Worm (Caenorhabditis elegans) whole organism, young adult: ENCODE measurements around the gene F54D12.1.

ENCODE experiments used
- B0019.2 ChIP-seq: fragments of 200-800 bp; sonication (Bioruptor generic); conservative IDR thresholded peaks from 2 replicates; pipeline ENCODE4 v1.3.6; 2022; ENCODE audit warnings: missing genetic modification reagents, missing genetic modification characterization, missing compliant biosample characterization
- C06A6.2 ChIP-seq: fragments of 200-800 bp; sonication (Bioruptor generic); conservative IDR thresholded peaks from 2 replicates; pipeline ENCODE4 v1.3.6; 2022; ENCODE audit warnings: missing genetic modification characterization, missing compliant biosample characterization
- F37B4.10 ChIP-seq: fragments of 200-800 bp; sonication (Bioruptor generic); IDR thresholded peaks from 2 replicates; pipeline ENCODE4 v1.3.6; 2022; ENCODE audit warnings: missing genetic modification characterization, missing compliant biosample characterization
- bed-2 ChIP-seq: fragments of 200-800 bp; sonication (Bioruptor generic); IDR thresholded peaks from 2 replicates; pipeline ENCODE4 v1.3.6; 2022; ENCODE audit warnings: missing genetic modification reagents, missing genetic modification characterization, missing compliant biosample characterization
- cebp-1 ChIP-seq, 2 experiments: fragments of 200-800 bp in 1 of 2; sonication (Bioruptor generic) in 1 of 2; sonication (generic microtip) in 1 of 2; IDR thresholded peaks in 1 of 2; optimal IDR thresholded peaks in 1 of 2; 2 replicates each; pipeline versions ENCODE4 v1.3.6 to Lab custom; 2017 to 2022; ENCODE audit warnings: missing compliant biosample characterization in 2 of 2, missing genetic modification characterization in 2 of 2, mild to moderate bottlenecking in 1 of 2, missing genetic modification reagents in 1 of 2, moderate library complexity in 1 of 2
- dpl-1 ChIP-seq: fragments of 150-350 bp; optimal IDR thresholded peaks from 2 replicates; lab custom pipeline; 2014; ENCODE audit warnings: missing biosample characterization, missing genetic modification reagents, missing genetic modification characterization
- mcd-1 ChIP-seq: fragments of 200-800 bp; sonication (Bioruptor generic); IDR thresholded peaks from 2 replicates; pipeline ENCODE4 v1.3.6; 2022; ENCODE audit warnings: missing genetic modification reagents, missing genetic modification characterization, missing compliant biosample characterization
- snpc-3.4 ChIP-seq: sonication (generic microtip); optimal IDR thresholded peaks from 2 replicates; lab custom pipeline; 2017; ENCODE audit warnings: missing genetic modification characterization, mild to moderate bottlenecking, missing compliant biosample characterization, antibody characterized with exemption, moderate library complexity, missing genotype, missing genetic modification reagents

ce11 chrII:1357262-1357661 is 42.9 kb upstream of the F54D12.1 start:
- TF ChIP-seq dpl-1 (GFP tag; lab: Kevin White, UChicago) = no peak
- no peak for TF ChIP-seq B0019.2 (GFP tag; lab: Robert Waterston, UW)
- no peak for TF ChIP-seq bed-2 (GFP tag; lab: Robert Waterston, UW)
- TF ChIP-seq mcd-1 (GFP tag; lab: Robert Waterston, UW) = no peak
- no peak for TF ChIP-seq snpc-3.4
- no peak for TF ChIP-seq C06A6.2 (GFP tag; lab: Robert Waterston, UW)
- TF ChIP-seq F37B4.10 (GFP tag; lab: Robert Waterston, UW) = no peak
- TF ChIP-seq cebp-1 (GFP tag; IDR thresholded peaks at IDR 0.05; lab: Robert Waterston, UW) = no peak
- no peak for TF ChIP-seq cebp-1 (tag; optimal IDR thresholded peaks at IDR 0.05; lab: Kevin White, UChicago)
